Fruit fly (Drosophila melanogaster): ENCODE data around the gene sNPF.

The sNPF gene

dm6 chr2L:20016448-20016847 is 11.3 kb upstream of the sNPF start:
- TF ChIP-seq cyc (GFP tag; optimal IDR thresholded peaks at IDR 0.05) (no peak), Gug (GFP tag; IDR thresholded peaks at IDR 0.05) (no peak), lz (GFP tag; optimal IDR thresholded peaks at IDR 0.05) (no peak), fkh (GFP tag; optimal IDR thresholded peaks at IDR 0.05) (peak; percentile 53), Ets96B (tag; optimal IDR thresholded peaks at IDR 0.05) (no peak), CG15336 (GFP tag; IDR thresholded peaks at IDR 0.05) (no peak)

dm6 chr2L:20017055-20017454 is 10.7 kb upstream of the sNPF start, which contains the start of gene CG43861:
CG43861 (minus strand) TSS chr2L:20017282.
- TF ChIP-seq CG32006 (GFP tag; optimal IDR thresholded peaks at IDR 0.05) (peak; percentile 53), svp (GFP tag) (no peak), CG6276 (GFP tag; optimal IDR thresholded peaks at IDR 0.05) (peak; percentile 39), CG3032 (tag; optimal IDR thresholded peaks at IDR 0.05) (peak; percentile 5), fkh (GFP tag; optimal IDR thresholded peaks at IDR 0.05) (no peak), CG10669 (GFP tag; optimal IDR thresholded peaks at IDR 0.05) (no peak), CG8119 (GFP tag; IDR thresholded peaks at IDR 0.05) (no peak), acj6 (GFP tag; optimal IDR thresholded peaks at IDR 0.05) (no peak), fd59A (GFP tag; optimal IDR thresholded peaks at IDR 0.05) (no peak), CG16779 (tag; optimal IDR thresholded peaks at IDR 0.05) (no peak), Eip78C (GFP tag) (peak; percentile 35), Smox (GFP tag; optimal IDR thresholded peaks at IDR 0.05) (no peak), Blimp-1 (GFP tag; optimal IDR thresholded peaks at IDR 0.05) (no peak), net (GFP tag; optimal IDR thresholded peaks at IDR 0.05) (peak; percentile 21), Sox15 (GFP tag; optimal IDR thresholded peaks at IDR 0.05) (no peak), OdsH (GFP tag; optimal IDR thresholded peaks at IDR 0.05) (no peak), CG11294 (GFP tag; IDR thresholded peaks at IDR 0.05) (no peak), CG31627 (GFP tag; optimal IDR thresholded peaks at IDR 0.05) (peak; percentile 18), Gug (GFP tag; IDR thresholded peaks at IDR 0.05) (no peak; the same call in 1 of the 2 replicates), eg (GFP tag; IDR thresholded peaks at IDR 0.05) (peak; percentile 36; the same call in 1 of the 3 replicates), CG34406 (GFP tag; optimal IDR thresholded peaks at IDR 0.05) (no peak), CG3919 (GFP tag; optimal IDR thresholded peaks at IDR 0.05) (no peak), topi (GFP tag; optimal IDR thresholded peaks at IDR 0.05) (no peak), Hr4 (GFP tag; optimal IDR thresholded peaks at IDR 0.05) (no peak), CG6854 (GFP tag; optimal IDR thresholded peaks at IDR 0.05) (no peak), spab (GFP tag; optimal IDR thresholded peaks at IDR 0.05) (no peak), CG4318 (GFP tag; optimal IDR thresholded peaks at IDR 0.05) (peak; percentile 8), CG6792 (GFP tag; optimal IDR thresholded peaks at IDR 0.05) (no peak), fd85E (GFP tag; optimal IDR thresholded peaks at IDR 0.05) (no peak), CG15336 (GFP tag; IDR thresholded peaks at IDR 0.05) (peak; percentile 43), Ets96B (tag; optimal IDR thresholded peaks at IDR 0.05) (no peak), pdm3 (GFP tag; optimal IDR thresholded peaks at IDR 0.05) (peak; percentile 9), cyc (GFP tag; optimal IDR thresholded peaks at IDR 0.05) (no peak), CG11902 (GFP tag; optimal IDR thresholded peaks at IDR 0.05) (no peak), Ets21C (GFP tag; optimal IDR thresholded peaks at IDR 0.05) (no peak), dac (GFP tag; optimal IDR thresholded peaks at IDR 0.05) (peak; percentile 28), salr (GFP tag; optimal IDR thresholded peaks at IDR 0.05) (no peak), CG6808 (GFP tag; optimal IDR thresholded peaks at IDR 0.05) (peak; percentile 1), dsx (GFP tag; optimal IDR thresholded peaks at IDR 0.05; ENCODE audit: poor library complexity, severe bottlenecking) (no peak), achi (GFP tag; optimal IDR thresholded peaks at IDR 0.05) (no peak), ss (GFP tag; optimal IDR thresholded peaks at IDR 0.05) (no peak), esn (GFP tag; optimal IDR thresholded peaks at IDR 0.05) (peak; percentile 42), CG8319 (GFP tag; optimal IDR thresholded peaks at IDR 0.05) (no peak), CG10631 (GFP tag; optimal IDR thresholded peaks at IDR 0.05) (no peak), CG8632 (GFP tag; optimal IDR thresholded peaks at IDR 0.05) (no peak), Eip93F (GFP tag; optimal IDR thresholded peaks at IDR 0.05) (no peak), CG6163 (GFP tag; IDR thresholded peaks at IDR 0.05) (no peak), vri (GFP tag; optimal IDR thresholded peaks at IDR 0.05) (no peak), CG7368 (GFP tag; optimal IDR thresholded peaks at IDR 0.05) (no peak)
